Fruit fly (Drosophila melanogaster) whole organism: ENCODE results near the gene CG15286.

ENCODE experiments used
- CG8478 ChIP-seq: fragments of >200 bp; optimal IDR thresholded peaks from 2 replicates; lab custom pipeline; 2018; ENCODE audit warnings: inconsistent platforms
- Dll ChIP-seq: fragments of >200 bp; optimal IDR thresholded peaks from 2 replicates; lab custom pipeline; 2017
- psq ChIP-seq: fragments of >200 bp; optimal IDR thresholded peaks from 2 replicates; lab custom pipeline; 2017
- usp ChIP-seq: fragments of >200 bp; optimal IDR thresholded peaks from 2 replicates; lab custom pipeline; 2017; ENCODE audit warnings: missing biosample characterization, missing genetic modification characterization, mixed read lengths

DNA sequence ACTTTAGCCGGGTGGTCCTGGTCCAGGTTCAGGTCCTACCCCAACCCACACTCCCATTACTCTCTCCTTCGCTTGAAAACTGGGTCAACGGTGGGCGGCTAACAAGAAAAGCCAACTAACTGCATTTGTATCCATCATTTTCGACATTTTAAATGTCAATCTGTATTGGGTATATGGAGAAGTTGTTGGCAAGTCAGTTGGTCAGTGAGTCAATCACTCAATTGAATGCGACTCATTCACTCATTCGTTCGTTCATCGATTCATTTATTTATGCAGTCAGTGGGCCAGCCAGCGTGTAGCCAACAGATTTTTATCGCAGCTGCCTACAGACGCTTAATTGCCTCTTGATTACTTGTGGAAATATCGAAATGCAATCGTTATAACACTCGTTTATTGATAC is 21.3 kb upstream of the CG15286 start:
- no peak for TF ChIP-seq CG8478
- no peak for TF ChIP-seq usp (GFP tag; lab: Kevin White, UChicago)
- TF ChIP-seq psq (lab: Kevin White, UChicago) = no peak
- TF ChIP-seq Dll (lab: Kevin White, UChicago) = no peak
